Worm (Caenorhabditis elegans) whole organism, L4 larva: ENCODE data around the gene cpi-1.

Experiments used
- F10B5.3 ChIP-seq: sonication (generic microtip); optimal IDR thresholded peaks from 2 replicates; lab custom pipeline; 2016; ENCODE audit warnings: mild to moderate bottlenecking, missing genetic modification characterization, missing compliant biosample characterization
- F26F4.8 ChIP-seq: fragments of 200-800 bp; sonication (Bioruptor generic); conservative IDR thresholded peaks from 2 replicates; pipeline ENCODE4 v1.3.6; 2022; ENCODE audit warnings: missing genetic modification characterization, missing compliant biosample characterization
- F44E2.7 ChIP-seq: fragments of 200-800 bp; sonication (Bioruptor generic); IDR thresholded peaks from 2 replicates; pipeline ENCODE4 v2.1.2; 2022; ENCODE audit warnings: missing genetic modification characterization, missing compliant biosample characterization
- F49E8.2 ChIP-seq: sonication (generic microtip); optimal IDR thresholded peaks from 2 replicates; lab custom pipeline; 2016; ENCODE audit warnings: missing compliant biosample characterization, mild to moderate bottlenecking, missing genetic modification characterization, borderline replicate concordance
- T20F7.1 ChIP-seq: fragments of 200-800 bp; sonication (Bioruptor generic); optimal IDR thresholded peaks from 2 replicates; lab custom pipeline; 2018; ENCODE audit warnings: mild to moderate bottlenecking, missing genetic modification characterization, missing compliant biosample characterization
- ZK546.5 ChIP-seq, 2 experiments: sonication (generic microtip); optimal IDR thresholded peaks; 2 replicates each; lab custom pipeline; 2017; ENCODE audit warnings: missing biosample characterization in 2 of 2, missing genetic modification characterization in 2 of 2
- ama-1 ChIP-seq: fragments of 150-350 bp; optimal IDR thresholded peaks from 2 replicates; lab custom pipeline; 2014; ENCODE audit warnings: inconsistent platforms, mixed read lengths
- attf-4 ChIP-seq: sonication (generic microtip); optimal IDR thresholded peaks from 3 replicates; lab custom pipeline; 2017; ENCODE audit warnings: missing biosample characterization, missing genetic modification characterization
- ceh-20 ChIP-seq: fragments of 200-800 bp; sonication (Bioruptor generic); IDR thresholded peaks from 2 replicates; pipeline ENCODE4 v1.3.6; 2022; ENCODE audit warnings: missing genetic modification reagents, missing genetic modification characterization, missing compliant biosample characterization
- ceh-28 ChIP-seq: fragments of 150-350 bp; optimal IDR thresholded peaks from 2 replicates; lab custom pipeline; 2014; ENCODE audit warnings: missing biosample characterization, missing genetic modification reagents, missing genetic modification characterization
- ceh-32 ChIP-seq: sonication (generic microtip); optimal IDR thresholded peaks from 2 replicates; lab custom pipeline; 2016; ENCODE audit warnings: mild to moderate bottlenecking, missing genetic modification characterization, missing compliant biosample characterization; ENCODE audit not compliant: poor library complexity
- ceh-62 ChIP-seq: sonication (generic microtip); optimal IDR thresholded peaks from 2 replicates; lab custom pipeline; 2017; ENCODE audit warnings: missing biosample characterization, missing genetic modification characterization
- ceh-82 ChIP-seq: sonication (generic microtip); optimal IDR thresholded peaks from 2 replicates; lab custom pipeline; 2017; ENCODE audit warnings: missing biosample characterization, missing genetic modification characterization
- ces-1 ChIP-seq: fragments of 150-350 bp; sonication (generic microtip); optimal IDR thresholded peaks from 4 replicates; lab custom pipeline; 2014; ENCODE audit warnings: missing biosample characterization, missing genetic modification reagents, missing genetic modification characterization
- daf-16 ChIP-seq, 3 experiments: sonication (generic microtip); optimal IDR thresholded peaks; 2 replicates each; lab custom pipeline; 2016 to 2017; ENCODE audit warnings: missing genetic modification characterization in 3 of 3, missing genetic modification reagents in 3 of 3, mild to moderate bottlenecking in 2 of 3, missing compliant biosample characterization in 2 of 3, missing biosample characterization in 1 of 3, moderate library complexity in 1 of 3
- duxl-1 ChIP-seq: sonication (generic microtip); optimal IDR thresholded peaks from 2 replicates; lab custom pipeline; 2016; ENCODE audit warnings: mild to moderate bottlenecking, missing genetic modification characterization, moderate library complexity, missing compliant biosample characterization; ENCODE audit not compliant: poor library complexity
- dve-1 ChIP-seq: sonication (generic microtip); optimal IDR thresholded peaks from 2 replicates; lab custom pipeline; 2017; ENCODE audit warnings: antibody characterized with exemption, mild to moderate bottlenecking, missing genetic modification characterization, missing compliant biosample characterization; ENCODE audit not compliant: insufficient read depth
- hif-1 ChIP-seq, 2 experiments: sonication (generic microtip); optimal IDR thresholded peaks; 2 replicates each; lab custom pipeline; 2016 to 2017; ENCODE audit warnings: missing compliant biosample characterization in 2 of 2, missing genetic modification characterization in 2 of 2, missing genetic modification reagents in 2 of 2, missing genotype in 2 of 2, mild to moderate bottlenecking in 1 of 2
- hlh-30 ChIP-seq: sonication (generic microtip); optimal IDR thresholded peaks from 2 replicates; lab custom pipeline; 2017; ENCODE audit warnings: antibody characterized with exemption, mild to moderate bottlenecking, missing genetic modification characterization, missing compliant biosample characterization; ENCODE audit not compliant: insufficient read depth
- hmg-1.1 ChIP-seq: fragments of 200-800 bp; sonication (Bioruptor generic); IDR thresholded peaks from 2 replicates; pipeline ENCODE4 v1.3.6; 2022; ENCODE audit warnings: missing genetic modification reagents, missing genetic modification characterization, missing compliant biosample characterization
- lin-15B ChIP-seq: fragments of 150-350 bp; sonication (generic microtip); optimal IDR thresholded peaks from 3 replicates; lab custom pipeline; 2014; ENCODE audit warnings: missing biosample characterization, missing genetic modification characterization
- lin-29 ChIP-seq: fragments of 200-800 bp; sonication (Bioruptor generic); IDR thresholded peaks from 2 replicates; pipeline ENCODE4 v1.3.6; 2022; ENCODE audit warnings: missing genetic modification reagents, missing genetic modification characterization, missing compliant biosample characterization
- lin-39 ChIP-seq: fragments of 150-350 bp; optimal IDR thresholded peaks from 2 replicates; lab custom pipeline; 2014; ENCODE audit warnings: missing biosample characterization, missing genetic modification reagents, missing genetic modification characterization
- lir-3 ChIP-seq: sonication (generic microtip); optimal IDR thresholded peaks from 2 replicates; lab custom pipeline; 2016; ENCODE audit warnings: mild to moderate bottlenecking, missing genetic modification characterization, missing compliant biosample characterization
- lsy-2 ChIP-seq, 2 experiments: fragments of 150-350 bp in 1 of 2; sonication (generic microtip) in 1 of 2; optimal IDR thresholded peaks; 2 replicates each; lab custom pipeline; 2014 to 2017; ENCODE audit warnings: missing biosample characterization in 2 of 2, missing genetic modification characterization in 2 of 2
- mdl-1 ChIP-seq, 2 experiments: fragments of 150-350 bp in 1 of 2; sonication (generic microtip) in 1 of 2; optimal IDR thresholded peaks; 2 replicates each; lab custom pipeline; 2014 to 2017; ENCODE audit warnings: missing biosample characterization in 2 of 2, missing genetic modification characterization in 2 of 2
- mdt-29 ChIP-seq: fragments of 200-800 bp; sonication (Bioruptor generic); IDR thresholded peaks from 2 replicates; pipeline ENCODE4 v1.3.6; 2022; ENCODE audit warnings: missing genetic modification reagents, missing genetic modification characterization, missing compliant biosample characterization
- mep-1 ChIP-seq: fragments of 150-350 bp; sonication (generic microtip); optimal IDR thresholded peaks from 3 replicates; lab custom pipeline; 2014; ENCODE audit warnings: missing biosample characterization, missing genetic modification characterization
- mxl-2 ChIP-seq: fragments of 200-800 bp; sonication (Bioruptor generic); conservative IDR thresholded peaks from 2 replicates; pipeline ENCODE4 v1.3.6; 2022; ENCODE audit warnings: missing genetic modification reagents, missing genetic modification characterization, missing compliant biosample characterization
- nhr-10 ChIP-seq: fragments of 150-350 bp; optimal IDR thresholded peaks from 2 replicates; lab custom pipeline; 2014; ENCODE audit warnings: missing biosample characterization, missing genetic modification characterization
- nhr-237 ChIP-seq: sonication (generic microtip); optimal IDR thresholded peaks from 2 replicates; lab custom pipeline; 2017; ENCODE audit warnings: missing biosample characterization, missing genetic modification characterization
- nhr-48 ChIP-seq: sonication (generic microtip); optimal IDR thresholded peaks from 2 replicates; lab custom pipeline; 2016; ENCODE audit warnings: mild to moderate bottlenecking, missing genetic modification characterization, missing compliant biosample characterization
- nhr-6 ChIP-seq: fragments of 150-350 bp; optimal IDR thresholded peaks from 2 replicates; lab custom pipeline; 2014; ENCODE audit warnings: missing biosample characterization, missing genetic modification characterization
- pha-4 ChIP-seq, 2 experiments: fragments of 150-350 bp in 1 of 2; fragments of 200-800 bp in 1 of 2; sonication (Bioruptor generic) in 1 of 2; IDR thresholded peaks in 1 of 2; optimal IDR thresholded peaks in 1 of 2; 2 replicates each; pipeline versions ENCODE4 v1.3.6 to Lab custom; 2014 to 2022; ENCODE audit warnings: missing genetic modification characterization in 2 of 2, missing genetic modification reagents in 2 of 2, missing biosample characterization in 1 of 2, missing compliant biosample characterization in 1 of 2
- php-3 ChIP-seq: fragments of 200-800 bp; sonication (Bioruptor generic); IDR thresholded peaks from 2 replicates; pipeline ENCODE4 v1.3.6; 2022; ENCODE audit warnings: missing genetic modification reagents, missing genetic modification characterization, missing compliant biosample characterization
- pqm-1 ChIP-seq: sonication (generic microtip); optimal IDR thresholded peaks from 2 replicates; lab custom pipeline; 2017; ENCODE audit warnings: missing biosample characterization, missing genetic modification characterization
- rbr-2 ChIP-seq: sonication (generic microtip); optimal IDR thresholded peaks from 2 replicates; lab custom pipeline; 2016; ENCODE audit warnings: missing genotype, missing genetic modification characterization, missing compliant biosample characterization
- saeg-2 ChIP-seq: fragments of 200-800 bp; sonication (Bioruptor generic); IDR thresholded peaks from 2 replicates; pipeline ENCODE4 v1.3.6; 2022; ENCODE audit warnings: missing genetic modification reagents, missing genetic modification characterization, missing compliant biosample characterization
- snpc-1.2 ChIP-seq: fragments of 200-800 bp; sonication (Bioruptor generic); IDR thresholded peaks from 2 replicates; pipeline ENCODE4 v1.3.6; 2022; ENCODE audit warnings: missing genetic modification reagents, missing genetic modification characterization, missing compliant biosample characterization
- tra-1 ChIP-seq: fragments of 200-800 bp; sonication (Bioruptor generic); IDR thresholded peaks from 2 replicates; pipeline ENCODE4 v1.3.6; 2022; ENCODE audit warnings: missing genetic modification reagents, missing genetic modification characterization, missing compliant biosample characterization
- unc-130 ChIP-seq: sonication (generic microtip); optimal IDR thresholded peaks from 2 replicates; lab custom pipeline; 2016; ENCODE audit warnings: missing genetic modification reagents, missing genetic modification characterization, missing compliant biosample characterization
- unc-39 ChIP-seq: sonication (generic microtip); optimal IDR thresholded peaks from 2 replicates; lab custom pipeline; 2017; ENCODE audit warnings: missing biosample characterization, missing genetic modification characterization
- zag-1 ChIP-seq: fragments of 150-350 bp; optimal IDR thresholded peaks from 2 replicates; lab custom pipeline; 2014; ENCODE audit warnings: missing biosample characterization, missing genetic modification characterization
- zfp-2 ChIP-seq: sonication (generic microtip); optimal IDR thresholded peaks from 2 replicates; lab custom pipeline; 2016; ENCODE audit warnings: mild to moderate bottlenecking, missing genetic modification characterization, missing compliant biosample characterization
- zfp-3 ChIP-seq: fragments of 200-800 bp; sonication (Bioruptor generic); conservative IDR thresholded peaks from 2 replicates; pipeline ENCODE4 v1.3.6; 2022; ENCODE audit warnings: missing genetic modification reagents, missing genetic modification characterization, missing compliant biosample characterization
- ztf-11 ChIP-seq: fragments of 150-350 bp; optimal IDR thresholded peaks from 2 replicates; lab custom pipeline; 2014; ENCODE audit warnings: missing biosample characterization, missing genetic modification characterization

Gene cpi-1

DNA sequence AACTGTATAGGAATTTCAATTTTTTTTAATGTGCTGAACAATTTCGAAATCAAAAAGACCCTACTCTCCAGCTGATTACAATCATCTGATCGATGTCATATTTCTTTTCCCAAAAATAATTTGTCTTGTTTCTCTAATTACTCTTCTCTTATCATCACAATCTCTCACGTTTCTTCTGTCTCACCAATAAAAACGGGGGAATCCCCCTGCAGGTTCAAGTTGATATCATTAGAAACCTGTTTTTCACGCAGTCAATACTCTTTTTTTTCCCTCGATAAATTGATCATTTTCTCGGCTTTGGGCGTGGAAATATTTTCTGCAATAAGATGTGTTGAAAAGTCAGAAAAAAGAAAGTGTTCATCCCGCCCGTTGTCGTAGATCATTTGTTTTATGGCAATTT lies 6.3 kb upstream of the cpi-1 start (continued):
- no peak for TF ChIP-seq ceh-62 (tag; lab: Kevin White, UChicago)
- no peak for TF ChIP-seq ZK546.5 (tag; optimal IDR thresholded peaks at IDR 0.05; lab: Kevin White, UChicago)
- peak in 1 of 2 experiments; percentile 49 for TF ChIP-seq lsy-2 (tag; optimal IDR thresholded peaks at IDR 0.05; lab: Kevin White, UChicago)
- TF ChIP-seq nhr-6 (tag; lab: Kevin White, UChicago), result no peak
- TF ChIP-seq F44E2.7, result no peak
- peak; percentile 47 for TF ChIP-seq nhr-10 (tag; lab: Kevin White, UChicago)
- TF ChIP-seq zag-1 (tag; lab: Kevin White, UChicago), result no peak
- TF ChIP-seq ceh-32 (tag; lab: Kevin White, UChicago), result no peak
- TF ChIP-seq unc-39 (tag; lab: Kevin White, UChicago), result no peak
- no peak for TF ChIP-seq attf-4 (tag; lab: Kevin White, UChicago)
- no peak for TF ChIP-seq mxl-2
- no peak for TF ChIP-seq ceh-28 (tag; lab: Kevin White, UChicago)
- TF ChIP-seq mdl-1 (tag; optimal IDR thresholded peaks at IDR 0.05; lab: Kevin White, UChicago), result peak; percentile 34 to 82
- no peak for TF ChIP-seq ceh-82
- TF ChIP-seq lin-39 (tag; lab: Kevin White, UChicago), result no peak
- peak; percentile 81 for TF ChIP-seq dve-1 (tag; lab: Kevin White, UChicago)
- peak; percentile 74 for TF ChIP-seq hlh-30
- TF ChIP-seq F49E8.2 (tag; lab: Kevin White, UChicago), result no peak
- no peak for TF ChIP-seq F26F4.8 (GFP tag; lab: Robert Waterston, UW)
- no peak for TF ChIP-seq ztf-11 (tag; lab: Kevin White, UChicago)
- TF ChIP-seq zfp-2 (tag; lab: Kevin White, UChicago), result no peak
- no peak for TF ChIP-seq unc-130 (GFP tag; lab: Kevin White, UChicago)
- TF ChIP-seq T20F7.1 (GFP tag; lab: Kevin White, UChicago), result no peak
- TF ChIP-seq ceh-20, result peak; percentile 66; the same call in 1 of the 2 replicates
- no peak for TF ChIP-seq ces-1 (GFP tag; lab: Kevin White, UChicago)
- TF ChIP-seq mep-1 (tag; lab: Kevin White, UChicago), result no peak
- no peak for TF ChIP-seq zfp-3 (GFP tag; lab: Robert Waterston, UW)
- no peak for TF ChIP-seq snpc-1.2 (GFP tag; lab: Robert Waterston, UW)
- TF ChIP-seq lin-15B, result no peak
- TF ChIP-seq F10B5.3 (tag; lab: Kevin White, UChicago), result no peak
- no peak for TF ChIP-seq saeg-2 (GFP tag; lab: Robert Waterston, UW)
- TF ChIP-seq hmg-1.1 (GFP tag; lab: Robert Waterston, UW), result no peak
- no peak for TF ChIP-seq php-3 (GFP tag; lab: Robert Waterston, UW)
- TF ChIP-seq daf-16 (GFP tag; optimal IDR thresholded peaks at IDR 0.05; lab: Kevin White, UChicago), result no peak
- peak; percentile 60 for TF ChIP-seq daf-16 (tag; optimal IDR thresholded peaks at IDR 0.05; lab: Kevin White, UChicago)
- no peak for TF ChIP-seq ama-1
- no peak for TF ChIP-seq mdt-29 (GFP tag; lab: Robert Waterston, UW)
- TF ChIP-seq pqm-1 (tag; lab: Kevin White, UChicago), result peak; percentile 52
- no peak for TF ChIP-seq lin-29 (GFP tag; lab: Robert Waterston, UW)
- TF ChIP-seq pha-4 (GFP tag; IDR thresholded peaks at IDR 0.05; lab: Robert Waterston, UW), result no peak
- no peak for TF ChIP-seq pha-4 (tag; optimal IDR thresholded peaks at IDR 0.05; lab: Kevin White, UChicago)
- TF ChIP-seq lir-3 (tag; lab: Kevin White, UChicago), result no peak
- no peak for TF ChIP-seq duxl-1 (tag; lab: Kevin White, UChicago)
- TF ChIP-seq tra-1 (GFP tag; lab: Robert Waterston, UW), result peak; percentile 58; the same call in 1 of the 2 replicates
- TF ChIP-seq nhr-237 (tag; lab: Kevin White, UChicago), result no peak
- no peak for TF ChIP-seq hif-1 (tag; optimal IDR thresholded peaks at IDR 0.05; lab: Kevin White, UChicago)
- TF ChIP-seq nhr-48 (tag; lab: Kevin White, UChicago), result peak; percentile 88
- TF ChIP-seq rbr-2 (tag; lab: Kevin White, UChicago), result no peak
- TF ChIP-seq, all 104 proteins: peak for 21
